Fruit fly (Drosophila melanogaster) Kc167 (cell line): ENCODE data around the gene OtopLc.

Experiments
- h ChIP-seq: fragments of >200 bp; optimal IDR thresholded peaks from 3 replicates; lab custom pipeline; 2018; ENCODE audit warnings: missing external identifiers
- ttk ChIP-seq: sonication (Bioruptor generic); optimal IDR thresholded peaks from 2 replicates; lab custom pipeline; 2017; ENCODE audit warnings: missing external identifiers

DNA sequence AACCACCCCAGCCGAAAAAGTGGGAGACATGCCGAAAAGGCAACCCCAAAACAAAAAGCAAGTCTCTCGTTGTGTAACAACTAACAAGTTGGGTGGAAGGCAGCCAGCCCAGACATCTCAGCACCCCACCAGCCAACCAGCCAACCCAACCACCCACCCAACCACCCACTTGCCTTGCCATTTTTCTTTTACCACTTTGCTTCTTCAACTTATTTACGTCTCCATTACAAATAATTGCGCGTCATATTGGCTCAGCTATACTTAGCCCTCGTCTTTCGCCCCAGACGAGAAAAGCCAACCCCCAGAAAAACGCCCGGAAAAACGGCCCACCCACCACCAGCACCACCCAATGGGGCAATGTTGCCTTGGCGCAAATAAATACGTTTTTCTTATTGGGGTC, 60.4 kb downstream of the OtopLc start:
- no peak for TF ChIP-seq ttk (lab: Kevin White, UChicago)
- no peak for TF ChIP-seq h (lab: Kevin White, UChicago)
